Fruit fly (Drosophila melanogaster) whole organism, pupa: ENCODE data around the gene CG15912.

Source experiments
- CG14655 ChIP-seq: fragments of 200-800 bp; sonication (Bioruptor generic); optimal IDR thresholded peaks from 3 replicates; lab custom pipeline; 2017; ENCODE audit warnings: mild to moderate bottlenecking, missing biosample characterization, missing genetic modification reagents, missing genetic modification characterization
- EcR ChIP-seq: fragments of 200-800 bp; sonication (Bioruptor generic); optimal IDR thresholded peaks from 3 replicates; lab custom pipeline; 2019; ENCODE audit warnings: missing biosample characterization, missing genetic modification characterization, mild to moderate bottlenecking, moderate library complexity, missing genetic modification reagents
- Snoo ChIP-seq: fragments of 200-800 bp; sonication (Bioruptor generic); optimal IDR thresholded peaks from 3 replicates; lab custom pipeline; 2017; ENCODE audit warnings: missing biosample characterization, mild to moderate bottlenecking, missing genetic modification characterization, inconsistent platforms
- gl ChIP-seq: fragments of 200-800 bp; sonication (Bioruptor generic); optimal IDR thresholded peaks from 2 replicates; lab custom pipeline; 2018; ENCODE audit warnings: missing biosample characterization, mild to moderate bottlenecking, missing genetic modification characterization

DNA sequence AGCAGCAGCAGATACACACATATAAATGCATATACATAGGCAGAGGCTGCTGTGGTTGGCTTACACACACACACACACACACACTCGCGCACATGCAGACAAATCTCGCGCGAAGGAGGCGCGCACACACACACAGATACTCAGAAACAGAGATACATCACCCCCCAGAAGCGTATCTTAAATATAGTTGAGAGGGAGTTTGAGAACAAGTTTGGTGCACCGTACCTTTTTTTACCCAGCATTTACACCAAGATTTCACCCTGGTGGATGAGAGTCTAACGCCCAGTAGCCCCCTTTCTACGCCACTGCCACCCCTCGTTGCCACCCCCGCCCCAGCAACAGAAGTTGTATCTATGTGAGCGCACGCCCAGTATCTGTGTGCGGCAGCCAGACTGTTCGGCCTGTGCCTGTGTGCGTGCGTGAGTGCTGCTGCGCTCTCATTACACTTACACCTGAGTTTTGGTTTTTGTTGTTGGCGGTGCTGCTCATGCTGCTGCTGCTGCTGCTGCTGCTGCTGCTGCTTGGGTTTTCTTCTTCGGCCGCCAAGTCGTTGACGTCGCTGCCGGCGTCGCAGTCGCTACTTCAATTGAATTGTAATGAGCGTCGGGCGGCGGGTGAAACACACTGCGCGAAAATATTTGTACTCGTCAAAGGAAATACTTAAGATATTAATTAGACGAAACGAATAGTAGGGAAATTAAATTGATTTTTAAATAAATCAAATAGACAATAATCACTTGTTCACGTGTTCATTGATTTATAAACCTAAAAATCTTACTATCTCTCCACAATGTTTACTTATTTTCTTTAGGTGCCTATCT, 41.3 kb downstream of the CG15912 start:
- TF ChIP-seq CG14655 (GFP tag; lab: Kevin White, UChicago) (peak; percentile 92), Snoo (tag; lab: Kevin White, UChicago) (peak; percentile 95), gl (tag; lab: Kevin White, UChicago) (peak; percentile 84), EcR (GFP tag; lab: Kevin White, UChicago) (peak; percentile 23)
